ENCODE assay signal across 1 worm cellular context in the genomic region with DNA sequence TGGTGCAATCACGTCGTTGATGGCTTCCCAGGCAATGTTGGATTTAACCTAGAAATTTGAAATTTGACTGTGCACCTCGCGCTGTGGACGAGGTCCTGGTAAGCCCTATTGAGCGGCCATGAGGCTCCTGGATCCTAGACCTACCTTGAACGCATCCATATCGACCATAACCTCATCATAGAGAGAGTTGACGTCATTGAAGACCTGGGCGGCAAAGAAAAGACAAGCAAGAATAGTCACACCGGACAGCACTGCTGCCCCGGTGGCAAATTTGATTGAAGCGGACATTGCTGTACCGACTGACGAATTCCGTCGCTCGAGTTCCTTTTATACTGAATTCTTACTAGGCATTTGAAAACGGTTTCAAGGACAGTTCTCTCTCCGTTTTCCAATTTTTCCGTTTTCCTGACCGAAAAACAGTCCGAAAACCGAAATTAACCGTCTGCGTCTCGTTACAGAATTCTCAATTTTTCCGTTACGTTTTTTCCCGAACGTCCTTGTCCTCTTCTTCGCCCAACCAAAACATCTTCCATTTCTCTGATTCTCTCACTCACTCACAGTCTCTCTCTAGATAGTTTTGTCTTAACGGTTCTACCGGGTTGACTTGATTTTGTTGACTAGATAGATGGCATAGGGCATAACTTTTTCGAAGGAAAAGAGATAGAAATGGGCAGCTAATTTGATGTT.
TF ChIP-seq lines count a peak whose summit lies in the region.

Gene col-103, minus strand, starts transcription at position 302 of the 687 bp plus-strand sequence.

TF ChIP-seq in whole organism, L1 larva, 84 proteins besides CTCF, POLR2A, EP300 and RAD21 (continued from another document):
- peak; percentile 20 for TF ChIP-seq C16A3.4 (tag; optimal IDR thresholded peaks at IDR 0.05; lab: Kevin White, UChicago)
- TF ChIP-seq tlp-1 (tag; optimal IDR thresholded peaks at IDR 0.05; lab: Kevin White, UChicago), result no peak
- no peak for TF ChIP-seq ceh-8 (GFP tag; optimal IDR thresholded peaks at IDR 0.05; lab: Kevin White, UChicago)
- TF ChIP-seq dpl-1 (GFP tag; optimal IDR thresholded peaks at IDR 0.05; lab: Kevin White, UChicago), result peak; percentile 24 to 47 (median 25)
- TF ChIP-seq tbx-2 (tag; optimal IDR thresholded peaks at IDR 0.05; lab: Kevin White, UChicago), result no peak
- peak in 1 of 2 experiments; percentile 71 for TF ChIP-seq lsy-2 (tag; optimal IDR thresholded peaks at IDR 0.05; lab: Kevin White, UChicago)
- TF ChIP-seq hlh-17 (GFP tag; optimal IDR thresholded peaks at IDR 0.05; lab: Kevin White, UChicago; ENCODE audit: borderline replicate concordance), result no peak
- TF ChIP-seq hlh-4 (tag; optimal IDR thresholded peaks at IDR 0.05; lab: Kevin White, UChicago), result no peak
- no peak for TF ChIP-seq irx-1 (tag; optimal IDR thresholded peaks at IDR 0.05; lab: Kevin White, UChicago)
- TF ChIP-seq ceh-82 (tag; optimal IDR thresholded peaks at IDR 0.05; lab: Kevin White, UChicago), result no peak
- no peak for TF ChIP-seq efl-3 (GFP tag; optimal IDR thresholded peaks at IDR 0.05; lab: Kevin White, UChicago)
- TF ChIP-seq nhr-76 (tag; optimal IDR thresholded peaks at IDR 0.05; lab: Kevin White, UChicago), result no peak
- TF ChIP-seq egl-13 (tag; optimal IDR thresholded peaks at IDR 0.05; lab: Kevin White, UChicago), result no peak
- TF ChIP-seq ztf-4 (tag; optimal IDR thresholded peaks at IDR 0.05; lab: Kevin White, UChicago), result no peak
- no peak for TF ChIP-seq vab-15 (tag; optimal IDR thresholded peaks at IDR 0.05; lab: Kevin White, UChicago)
- TF ChIP-seq snpc-4 (tag; optimal IDR thresholded peaks at IDR 0.05; lab: Kevin White, UChicago), result no peak
- no peak for TF ChIP-seq nhr-28 (tag; optimal IDR thresholded peaks at IDR 0.05; lab: Kevin White, UChicago)
- TF ChIP-seq mdl-1 (tag; optimal IDR thresholded peaks at IDR 0.05; lab: Kevin White, UChicago), result peak in 1 of 2 experiments; percentile 1
- TF ChIP-seq ceh-63 (GFP tag; optimal IDR thresholded peaks at IDR 0.05; lab: Kevin White, UChicago), result no peak
- no peak for TF ChIP-seq lir-3 (tag; optimal IDR thresholded peaks at IDR 0.05; lab: Kevin White, UChicago; ENCODE audit: poor library complexity)
- no peak for TF ChIP-seq fkh-8 (tag; optimal IDR thresholded peaks at IDR 0.05; lab: Kevin White, UChicago)
- TF ChIP-seq xbp-1 (tag; optimal IDR thresholded peaks at IDR 0.05; lab: Kevin White, UChicago), result no peak
- no peak for TF ChIP-seq ceh-90 (tag; optimal IDR thresholded peaks at IDR 0.05; lab: Kevin White, UChicago)
- TF ChIP-seq aha-1 (tag; optimal IDR thresholded peaks at IDR 0.05; lab: Kevin White, UChicago), result no peak
- no peak for TF ChIP-seq nhr-84 (tag; optimal IDR thresholded peaks at IDR 0.05; lab: Kevin White, UChicago)
- no peak for TF ChIP-seq pax-3 (tag; optimal IDR thresholded peaks at IDR 0.05; lab: Kevin White, UChicago)
- TF ChIP-seq nhr-20 (tag; optimal IDR thresholded peaks at IDR 0.05; lab: Kevin White, UChicago), result peak; percentile 58
- no peak for TF ChIP-seq isw-1 (GFP tag; IDR thresholded peaks at IDR 0.05; lab: Robert Waterston, UW)
- no peak for TF ChIP-seq C34B4.2 (tag; optimal IDR thresholded peaks at IDR 0.05; lab: Kevin White, UChicago)
- TF ChIP-seq blmp-1 (tag; optimal IDR thresholded peaks at IDR 0.05; lab: Kevin White, UChicago), result peak; percentile 84
- no peak for TF ChIP-seq mef-2 (tag; optimal IDR thresholded peaks at IDR 0.05; lab: Kevin White, UChicago)
- peak; percentile 17 to 37 for TF ChIP-seq efl-1 (optimal IDR thresholded peaks at IDR 0.05; lab: Kevin White, UChicago)
- TF ChIP-seq efl-1 (GFP tag; optimal IDR thresholded peaks at IDR 0.05 in 1 of 2; lab: Kevin White, UChicago), result peak; percentile 7 to 90
- no peak for TF ChIP-seq nhr-47 (tag; optimal IDR thresholded peaks at IDR 0.05; lab: Kevin White, UChicago)
- no peak for TF ChIP-seq ztf-11 (tag; optimal IDR thresholded peaks at IDR 0.05; lab: Kevin White, UChicago)
- TF ChIP-seq Y116A8C.19 (tag; optimal IDR thresholded peaks at IDR 0.05; lab: Kevin White, UChicago; ENCODE audit: borderline replicate concordance), result no peak
- TF ChIP-seq lin-14 (GFP tag; optimal IDR thresholded peaks at IDR 0.05; lab: Kevin White, UChicago), result peak; percentile 89
- TF ChIP-seq elt-2 (tag; optimal IDR thresholded peaks at IDR 0.05; lab: Kevin White, UChicago), result no peak
- no peak for TF ChIP-seq C04F5.9 (tag; optimal IDR thresholded peaks at IDR 0.05; lab: Kevin White, UChicago)
- peak; percentile 18 to 61 for TF ChIP-seq lin-35 (GFP tag; optimal IDR thresholded peaks at IDR 0.05; lab: Kevin White, UChicago)
- peak; percentile 81 for TF ChIP-seq ama-1 (optimal IDR thresholded peaks at IDR 0.05; lab: Kevin White, UChicago)
- TF ChIP-seq sup-37 (GFP tag; optimal IDR thresholded peaks at IDR 0.05; lab: Kevin White, UChicago), result no peak
- no peak for TF ChIP-seq lin-15B (tag; optimal IDR thresholded peaks at IDR 0.05; lab: Kevin White, UChicago)
- TF ChIP-seq aly-2 (tag; optimal IDR thresholded peaks at IDR 0.05; lab: Kevin White, UChicago), result no peak
- no peak for TF ChIP-seq pqm-1 (tag; optimal IDR thresholded peaks at IDR 0.05; lab: Kevin White, UChicago)
- TF ChIP-seq ets-5 (GFP tag; IDR thresholded peaks at IDR 0.05; lab: Robert Waterston, UW), result 0 out of 2 replicates have a peak, but pooled peaks have one; percentile 27
- TF ChIP-seq nhr-85 (tag; lab: Kevin White, UChicago), result peak; percentile 97
- peak; percentile 60 for TF ChIP-seq nhr-71 (tag; optimal IDR thresholded peaks at IDR 0.05; lab: Kevin White, UChicago)
- TF ChIP-seq unc-98 (GFP tag; IDR thresholded peaks at IDR 0.05; lab: Robert Waterston, UW), result no peak
- TF ChIP-seq mep-1 (tag; optimal IDR thresholded peaks at IDR 0.05; lab: Kevin White, UChicago), result peak; percentile 56
- TF ChIP-seq hpl-2 (GFP tag; optimal IDR thresholded peaks at IDR 0.05; lab: Kevin White, UChicago), result no peak
- peak; percentile 67 for TF ChIP-seq pag-3 (tag; optimal IDR thresholded peaks at IDR 0.05; lab: Kevin White, UChicago; ENCODE audit: borderline replicate concordance, insufficient read depth)
- TF ChIP-seq ceh-88 (GFP tag; IDR thresholded peaks at IDR 0.05; lab: Robert Waterston, UW), result no peak
- no peak for TF ChIP-seq alr-1 (tag; optimal IDR thresholded peaks at IDR 0.05; lab: Kevin White, UChicago; ENCODE audit: borderline replicate concordance)
- TF ChIP-seq lin-13 (GFP tag; optimal IDR thresholded peaks at IDR 0.05; lab: Kevin White, UChicago), result no peak
- no peak for TF ChIP-seq zag-1 (tag; optimal IDR thresholded peaks at IDR 0.05; lab: Kevin White, UChicago)
- no peak for TF ChIP-seq unc-86 (tag; optimal IDR thresholded peaks at IDR 0.05; lab: Kevin White, UChicago)
- no peak for TF ChIP-seq sptf-1 (tag; optimal IDR thresholded peaks at IDR 0.05; lab: Kevin White, UChicago)
- TF ChIP-seq nhr-19 (GFP tag; conservative IDR thresholded peaks at IDR 0.05; lab: Robert Waterston, UW), result no peak
- no peak for TF ChIP-seq sox-4 (tag; optimal IDR thresholded peaks at IDR 0.05; lab: Kevin White, UChicago)
- no peak for TF ChIP-seq unc-62 (GFP tag; optimal IDR thresholded peaks at IDR 0.05; lab: Kevin White, UChicago)
- no peak for TF ChIP-seq nhr-11 (tag; optimal IDR thresholded peaks at IDR 0.05; lab: Kevin White, UChicago)
- peak; percentile 19 for TF ChIP-seq nhr-77 (tag; optimal IDR thresholded peaks at IDR 0.05; lab: Kevin White, UChicago)
- no peak for TF ChIP-seq skn-1 (tag; optimal IDR thresholded peaks at IDR 0.05; lab: Kevin White, UChicago)
- no peak for TF ChIP-seq dsc-1 (tag; optimal IDR thresholded peaks at IDR 0.05; lab: Kevin White, UChicago)
- TF ChIP-seq nhr-12 (tag; optimal IDR thresholded peaks at IDR 0.05; lab: Kevin White, UChicago), result no peak
- TF ChIP-seq jun-1 (tag; optimal IDR thresholded peaks at IDR 0.05; lab: Kevin White, UChicago), result no peak
- TF ChIP-seq egl-27 (tag; optimal IDR thresholded peaks at IDR 0.05; lab: Kevin White, UChicago), result no peak
TF ChIP-seq in whole organism, L1 larva: peak in this region for 19.
